Worm (Caenorhabditis elegans) whole organism, L1 larva: ENCODE results near the gene srbc-34.

Source experiments
- C16A3.4 ChIP-seq: fragments of 150-350 bp; optimal IDR thresholded peaks from 2 replicates; lab custom pipeline; 2014; ENCODE audit warnings: missing biosample characterization, missing genetic modification characterization
- alr-1 ChIP-seq: fragments of 200-800 bp; sonication (Bioruptor generic); optimal IDR thresholded peaks from 2 replicates; lab custom pipeline; 2018; ENCODE audit warnings: borderline replicate concordance, mild to moderate bottlenecking, missing genetic modification characterization, missing compliant biosample characterization
- egl-27 ChIP-seq, 2 experiments: fragments of 150-350 bp in 1 of 2; sonication (generic microtip); optimal IDR thresholded peaks; 3 replicates each; lab custom pipeline; 2017 to 2018; ENCODE audit warnings: missing biosample characterization in 2 of 2, missing genetic modification characterization in 2 of 2, missing genetic modification reagents in 2 of 2
- fos-1 ChIP-seq: fragments of 150-350 bp; optimal IDR thresholded peaks from 2 replicates; lab custom pipeline; 2014; ENCODE audit warnings: missing biosample characterization, missing genetic modification characterization
- lin-35 ChIP-seq, 2 experiments: fragments of 150-350 bp; optimal IDR thresholded peaks; 2 replicates each; lab custom pipeline; 2014; ENCODE audit warnings: missing biosample characterization in 2 of 2, missing genetic modification characterization in 2 of 2, missing genetic modification reagents in 2 of 2
- lin-39 ChIP-seq: fragments of 150-350 bp; optimal IDR thresholded peaks from 2 replicates; lab custom pipeline; 2014; ENCODE audit warnings: missing biosample characterization, missing genetic modification reagents, missing genetic modification characterization
- nhr-11 ChIP-seq: fragments of 150-350 bp; optimal IDR thresholded peaks from 2 replicates; lab custom pipeline; 2014; ENCODE audit warnings: missing biosample characterization, missing genetic modification characterization
- nhr-12 ChIP-seq: sonication (generic microtip); optimal IDR thresholded peaks from 2 replicates; lab custom pipeline; 2017; ENCODE audit warnings: missing biosample characterization, missing genetic modification characterization
- nhr-28 ChIP-seq: fragments of 150-350 bp; optimal IDR thresholded peaks from 2 replicates; lab custom pipeline; 2014; ENCODE audit warnings: missing biosample characterization, missing genetic modification characterization
- nhr-71 ChIP-seq: sonication (generic microtip); optimal IDR thresholded peaks from 2 replicates; lab custom pipeline; 2016; ENCODE audit warnings: mild to moderate bottlenecking, missing genetic modification characterization, moderate library complexity, missing compliant biosample characterization
- zag-1 ChIP-seq: fragments of 150-350 bp; optimal IDR thresholded peaks from 2 replicates; lab custom pipeline; 2014; ENCODE audit warnings: missing biosample characterization, missing genetic modification characterization
- ztf-11 ChIP-seq, 2 experiments: sonication (generic microtip); optimal IDR thresholded peaks; 2 replicates each; lab custom pipeline; 2016 to 2017; ENCODE audit warnings: missing genetic modification characterization in 2 of 2, missing biosample characterization in 1 of 2, missing compliant biosample characterization in 1 of 2
- ztf-4 ChIP-seq: fragments of 150-350 bp; optimal IDR thresholded peaks from 2 replicates; lab custom pipeline; 2014; ENCODE audit warnings: missing biosample characterization, missing genetic modification characterization

- TF ChIP-seq C16A3.4 (tag; lab: Kevin White, UChicago), result no peak
- TF ChIP-seq egl-27 (tag; optimal IDR thresholded peaks at IDR 0.05; lab: Kevin White, UChicago), result no peak
- no peak for TF ChIP-seq nhr-71 (tag; lab: Kevin White, UChicago)
- no peak for TF ChIP-seq alr-1 (tag; lab: Kevin White, UChicago)
- no peak for TF ChIP-seq zag-1 (tag; lab: Kevin White, UChicago)
- no peak for TF ChIP-seq lin-39 (tag; lab: Kevin White, UChicago)
- TF ChIP-seq ztf-4 (tag; lab: Kevin White, UChicago), result no peak
- no peak for TF ChIP-seq fos-1 (tag; lab: Kevin White, UChicago)
- no peak for TF ChIP-seq nhr-11
- TF ChIP-seq ztf-11 (tag; optimal IDR thresholded peaks at IDR 0.05; lab: Kevin White, UChicago), result no peak
- no peak for TF ChIP-seq nhr-12
- no peak for TF ChIP-seq lin-35 (GFP tag; optimal IDR thresholded peaks at IDR 0.05; lab: Kevin White, UChicago)
- no peak for TF ChIP-seq nhr-28 (tag; lab: Kevin White, UChicago)
These were observed 34.2 kb upstream of the srbc-34 start, which contains the start of gene srw-39 for ce11 chrV:20171941-20172340.
